Worm (Caenorhabditis elegans) whole organism, L1 larva: ENCODE data around the gene F54D10.8.

Experiments used
- C16A3.4 ChIP-seq: fragments of 150-350 bp; optimal IDR thresholded peaks from 2 replicates; lab custom pipeline; 2014; ENCODE audit warnings: missing biosample characterization, missing genetic modification characterization
- F16B12.6 ChIP-seq: fragments of 150-350 bp; optimal IDR thresholded peaks from 2 replicates; lab custom pipeline; 2014; ENCODE audit warnings: missing biosample characterization, missing genetic modification characterization
- Y116A8C.19 ChIP-seq: sonication (generic microtip); optimal IDR thresholded peaks from 2 replicates; lab custom pipeline; 2016; ENCODE audit warnings: missing compliant biosample characterization, missing genetic modification characterization, borderline replicate concordance
- blmp-1 ChIP-seq: fragments of 150-350 bp; optimal IDR thresholded peaks from 2 replicates; lab custom pipeline; 2014; ENCODE audit warnings: missing biosample characterization, missing genetic modification characterization
- ces-1 ChIP-seq: fragments of 150-350 bp; optimal IDR thresholded peaks from 2 replicates; lab custom pipeline; 2014; ENCODE audit warnings: missing biosample characterization, missing genetic modification reagents, missing genetic modification characterization
- dpl-1 ChIP-seq, 3 experiments: fragments of 150-350 bp in 2 of 3; sonication (generic microtip) in 1 of 3; optimal IDR thresholded peaks; 2 replicates each; lab custom pipeline; 2014 to 2017; ENCODE audit warnings: missing biosample characterization in 3 of 3, missing genetic modification characterization in 3 of 3, missing genetic modification reagents in 3 of 3
- dsc-1 ChIP-seq: sonication (generic microtip); optimal IDR thresholded peaks from 2 replicates; lab custom pipeline; 2016; ENCODE audit warnings: mild to moderate bottlenecking, missing genetic modification characterization, missing compliant biosample characterization
- egl-13 ChIP-seq: sonication (generic microtip); optimal IDR thresholded peaks from 2 replicates; lab custom pipeline; 2016; ENCODE audit warnings: missing genotype, missing genetic modification reagents, missing genetic modification characterization, missing compliant biosample characterization
- egl-27 ChIP-seq, 2 experiments: fragments of 150-350 bp in 1 of 2; sonication (generic microtip); optimal IDR thresholded peaks; 3 replicates each; lab custom pipeline; 2017 to 2018; ENCODE audit warnings: missing biosample characterization in 2 of 2, missing genetic modification characterization in 2 of 2, missing genetic modification reagents in 2 of 2
- elt-2 ChIP-seq: sonication (generic microtip); optimal IDR thresholded peaks from 2 replicates; lab custom pipeline; 2016; ENCODE audit warnings: missing genetic modification characterization, mild to moderate bottlenecking, inconsistent platforms, missing compliant biosample characterization, missing genetic modification reagents
- fkh-4 ChIP-seq: sonication (generic microtip); optimal IDR thresholded peaks from 2 replicates; lab custom pipeline; 2016; ENCODE audit warnings: missing compliant biosample characterization, missing genetic modification characterization, borderline replicate concordance
- grh-1 ChIP-seq: fragments of 200-800 bp; sonication (Bioruptor generic); IDR thresholded peaks from 2 replicates; pipeline ENCODE4 v1.3.6; 2022; ENCODE audit warnings: missing genetic modification reagents, missing genetic modification characterization, missing compliant biosample characterization
- irx-1 ChIP-seq: sonication (generic microtip); optimal IDR thresholded peaks from 2 replicates; lab custom pipeline; 2016; ENCODE audit warnings: missing genetic modification characterization, missing compliant biosample characterization
- isw-1 ChIP-seq: fragments of 200-800 bp; sonication (Bioruptor generic); IDR thresholded peaks from 2 replicates; pipeline ENCODE4 v1.3.6; 2022; ENCODE audit warnings: missing genetic modification characterization, missing compliant biosample characterization
- lin-13 ChIP-seq: fragments of 150-350 bp; optimal IDR thresholded peaks from 2 replicates; lab custom pipeline; 2014; ENCODE audit warnings: missing biosample characterization, missing genetic modification reagents, missing genetic modification characterization
- lin-14 ChIP-seq: fragments of 200-800 bp; sonication (Bioruptor generic); optimal IDR thresholded peaks from 2 replicates; lab custom pipeline; 2018; ENCODE audit warnings: mild to moderate bottlenecking, missing genetic modification characterization, moderate library complexity, missing compliant biosample characterization
- mep-1 ChIP-seq: fragments of 150-350 bp; optimal IDR thresholded peaks from 2 replicates; lab custom pipeline; 2014; ENCODE audit warnings: missing biosample characterization, missing genetic modification characterization
- nhr-12 ChIP-seq: sonication (generic microtip); optimal IDR thresholded peaks from 2 replicates; lab custom pipeline; 2017; ENCODE audit warnings: missing biosample characterization, missing genetic modification characterization
- nhr-19 ChIP-seq: fragments of 200-800 bp; sonication (Bioruptor generic); conservative IDR thresholded peaks from 2 replicates; pipeline ENCODE4 v1.3.6; 2022; ENCODE audit warnings: missing genetic modification characterization, missing compliant biosample characterization
- nhr-20 ChIP-seq: sonication (generic microtip); optimal IDR thresholded peaks from 2 replicates; lab custom pipeline; 2016; ENCODE audit warnings: mild to moderate bottlenecking, missing genetic modification characterization, missing compliant biosample characterization
- nhr-28 ChIP-seq: fragments of 150-350 bp; optimal IDR thresholded peaks from 2 replicates; lab custom pipeline; 2014; ENCODE audit warnings: missing biosample characterization, missing genetic modification characterization
- nhr-47 ChIP-seq: sonication (generic microtip); optimal IDR thresholded peaks from 2 replicates; lab custom pipeline; 2016; ENCODE audit warnings: mild to moderate bottlenecking, missing genetic modification characterization, moderate library complexity, missing compliant biosample characterization
- nhr-76 ChIP-seq: sonication (generic microtip); optimal IDR thresholded peaks from 2 replicates; lab custom pipeline; 2017; ENCODE audit warnings: missing biosample characterization, missing genetic modification characterization
- nhr-85 ChIP-seq: sonication (generic microtip); peaks from one replicate; lab custom pipeline; 2016; ENCODE audit warnings: missing genetic modification characterization, inconsistent platforms, missing compliant biosample characterization
- nhr-90 ChIP-seq: sonication (generic microtip); optimal IDR thresholded peaks from 2 replicates; lab custom pipeline; 2016; ENCODE audit warnings: mild to moderate bottlenecking, missing genetic modification characterization, missing compliant biosample characterization; ENCODE audit not compliant: poor library complexity
- pag-3 ChIP-seq: sonication (generic microtip); optimal IDR thresholded peaks from 2 replicates; lab custom pipeline; 2017; ENCODE audit warnings: missing genetic modification characterization, mild to moderate bottlenecking, missing compliant biosample characterization, antibody characterized with exemption, borderline replicate concordance; ENCODE audit not compliant: insufficient read depth
- pax-3 ChIP-seq: fragments of 200-800 bp; sonication (Bioruptor generic); optimal IDR thresholded peaks from 2 replicates; lab custom pipeline; 2018; ENCODE audit warnings: mild to moderate bottlenecking, missing genetic modification characterization, moderate library complexity, missing compliant biosample characterization
- snpc-4 ChIP-seq: fragments of 150-350 bp; optimal IDR thresholded peaks from 2 replicates; lab custom pipeline; 2014; ENCODE audit warnings: missing biosample characterization, missing genetic modification characterization
- sptf-1 ChIP-seq: fragments of 150-350 bp; optimal IDR thresholded peaks from 2 replicates; lab custom pipeline; 2014; ENCODE audit warnings: missing biosample characterization, missing genetic modification characterization
- sup-37 ChIP-seq: fragments of 200-800 bp; sonication (Bioruptor generic); optimal IDR thresholded peaks from 2 replicates; lab custom pipeline; 2018; ENCODE audit warnings: mild to moderate bottlenecking, missing genetic modification characterization, missing compliant biosample characterization
- swsn-7 ChIP-seq: sonication (generic microtip); optimal IDR thresholded peaks from 2 replicates; lab custom pipeline; 2016; ENCODE audit warnings: missing genetic modification characterization, missing compliant biosample characterization
- unc-130 ChIP-seq: fragments of 150-350 bp; optimal IDR thresholded peaks from 2 replicates; lab custom pipeline; 2017; ENCODE audit warnings: missing biosample characterization, missing genetic modification characterization, inconsistent platforms
- unc-30 ChIP-seq: sonication (generic microtip); optimal IDR thresholded peaks from 2 replicates; lab custom pipeline; 2017; ENCODE audit warnings: missing biosample characterization, missing genetic modification characterization
- unc-98 ChIP-seq: fragments of 200-800 bp; sonication (Bioruptor generic); IDR thresholded peaks from 2 replicates; pipeline ENCODE4 v1.3.6; 2022; ENCODE audit warnings: missing genetic modification characterization, missing compliant biosample characterization
- zag-1 ChIP-seq: fragments of 150-350 bp; optimal IDR thresholded peaks from 2 replicates; lab custom pipeline; 2014; ENCODE audit warnings: missing biosample characterization, missing genetic modification characterization
- ztf-4 ChIP-seq: fragments of 150-350 bp; optimal IDR thresholded peaks from 2 replicates; lab custom pipeline; 2014; ENCODE audit warnings: missing biosample characterization, missing genetic modification characterization

The F54D10.8 gene

ce11 chrII:3786538-3786937, 41.2 kb downstream of the F54D10.8 start (continued):
- no peak for TF ChIP-seq egl-13 (tag; lab: Kevin White, UChicago)
- TF ChIP-seq nhr-47 = no peak
- peak; percentile 47 for TF ChIP-seq nhr-90
- TF ChIP-seq unc-130 (tag; lab: Kevin White, UChicago) = no peak
- no peak for TF ChIP-seq nhr-85 (tag; lab: Kevin White, UChicago)
- no peak for TF ChIP-seq ces-1
- TF ChIP-seq snpc-4 (tag; lab: Kevin White, UChicago) = no peak
- no peak for TF ChIP-seq nhr-12 (tag; lab: Kevin White, UChicago)
- no peak for TF ChIP-seq lin-14 (GFP tag; lab: Kevin White, UChicago)
- TF ChIP-seq nhr-28 (tag; lab: Kevin White, UChicago) = no peak
- TF ChIP-seq unc-98 (GFP tag; lab: Robert Waterston, UW) = no peak
- no peak for TF ChIP-seq grh-1 (GFP tag; lab: Robert Waterston, UW)
- TF ChIP-seq blmp-1 (tag; lab: Kevin White, UChicago) = no peak

DNA sequence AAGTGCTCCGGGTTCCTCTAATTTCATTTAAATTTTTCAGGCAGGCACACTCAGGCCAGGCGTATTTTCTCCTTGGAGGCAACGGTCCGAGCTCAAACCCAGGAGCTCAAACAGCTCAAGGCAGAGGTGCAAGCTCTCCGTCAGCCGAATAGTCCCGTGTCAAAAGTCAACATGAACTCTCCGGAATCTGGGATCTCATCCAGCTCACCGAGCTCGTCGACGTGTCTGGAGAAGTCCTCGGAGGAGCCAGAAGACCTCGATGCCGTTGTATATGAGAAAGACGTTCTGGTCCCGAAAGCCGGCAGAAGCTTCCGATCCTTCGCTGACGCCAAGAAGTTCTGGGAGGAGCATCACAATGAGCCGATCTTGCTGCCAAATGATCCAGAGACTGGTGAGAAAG, 41.9 kb downstream of the F54D10.8 start:
- TF ChIP-seq nhr-19 (GFP tag; lab: Robert Waterston, UW) = no peak
- TF ChIP-seq pag-3 = no peak
- no peak for TF ChIP-seq isw-1 (GFP tag; lab: Robert Waterston, UW)
- no peak for TF ChIP-seq mep-1 (tag; lab: Kevin White, UChicago)
- no peak for TF ChIP-seq egl-27 (tag; optimal IDR thresholded peaks at IDR 0.05; lab: Kevin White, UChicago)
- TF ChIP-seq unc-30 (tag; lab: Kevin White, UChicago) = no peak
- TF ChIP-seq zag-1 (tag; lab: Kevin White, UChicago) = no peak
- no peak for TF ChIP-seq sup-37
- TF ChIP-seq Y116A8C.19 = no peak

ce11 chrII:3785257-3785656, 42.4 kb downstream of the F54D10.8 start, which contains the start of gene T24E12.1:
Gene T24E12.1 (plus strand): TSS chrII:3785557.
- TF ChIP-seq C16A3.4 (tag; lab: Kevin White, UChicago) (no peak), pax-3 (tag; lab: Kevin White, UChicago) (no peak), fkh-4 (tag; lab: Kevin White, UChicago) (no peak), grh-1 (GFP tag; lab: Robert Waterston, UW) (no peak), dpl-1 (GFP tag; optimal IDR thresholded peaks at IDR 0.05; lab: Kevin White, UChicago) (no peak), nhr-19 (GFP tag; lab: Robert Waterston, UW) (no peak), nhr-12 (tag; lab: Kevin White, UChicago) (no peak), elt-2 (tag; lab: Kevin White, UChicago) (no peak), zag-1 (tag; lab: Kevin White, UChicago) (no peak), blmp-1 (tag; lab: Kevin White, UChicago) (no peak), F16B12.6 (tag; lab: Kevin White, UChicago) (no peak), nhr-76 (tag; lab: Kevin White, UChicago) (no peak), irx-1 (tag; lab: Kevin White, UChicago) (no peak), pag-3 (no peak), sup-37 (no peak), nhr-20 (tag; lab: Kevin White, UChicago) (no peak), swsn-7 (tag; lab: Kevin White, UChicago) (no peak)
- TF ChIP-seq, all 84 proteins: peak for 0

DNA sequence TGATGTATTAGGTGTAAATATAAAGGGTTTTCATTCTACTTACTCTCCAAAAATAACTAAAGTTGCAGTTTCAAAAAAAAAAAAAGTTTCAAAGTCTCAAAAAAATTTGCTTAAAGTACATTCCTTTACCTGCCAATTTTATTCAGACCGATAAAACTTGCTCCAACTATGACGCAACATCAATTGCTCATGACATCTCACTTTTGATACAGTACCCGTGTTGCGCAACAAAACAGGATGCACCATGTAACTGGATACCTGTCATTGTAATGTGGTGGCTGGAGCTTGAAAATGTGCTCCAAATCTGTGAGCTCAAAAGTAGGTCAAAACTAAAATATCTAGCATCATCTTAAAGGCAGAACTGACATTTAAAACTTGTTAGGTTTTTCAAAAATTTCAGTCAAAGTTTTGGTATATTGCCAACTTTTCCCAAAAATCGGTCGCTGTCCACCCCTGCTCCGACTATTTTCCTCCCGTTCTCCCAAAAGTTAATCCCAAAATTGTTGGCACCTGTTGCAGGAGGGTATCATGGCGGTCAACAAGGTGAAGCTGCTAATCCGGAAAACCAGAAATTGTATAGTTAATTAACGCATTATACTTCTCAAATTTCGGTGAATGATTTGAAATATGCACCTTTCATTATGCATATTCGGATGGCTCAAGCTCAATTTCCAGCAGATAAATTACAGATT, 45.2 kb downstream of the F54D10.8 start, which contains the start of gene T24E12.2:
Gene T24E12.2 (plus strand): TSS at position 642 of the 692 bp plus-strand sequence.
- no peak for TF ChIP-seq lin-13
- TF ChIP-seq sptf-1 = no peak
- TF ChIP-seq nhr-19 (GFP tag; lab: Robert Waterston, UW) = no peak
- no peak for TF ChIP-seq dsc-1 (tag; lab: Kevin White, UChicago)
- no peak for TF ChIP-seq dpl-1 (GFP tag; optimal IDR thresholded peaks at IDR 0.05; lab: Kevin White, UChicago)
- no peak for TF ChIP-seq ztf-4 (tag; lab: Kevin White, UChicago)
- no peak for TF ChIP-seq F16B12.6 (tag; lab: Kevin White, UChicago)
